Worm (Caenorhabditis elegans) whole organism, young adult: ENCODE data around the gene C07A9.13.

Experiments
- B0019.2 ChIP-seq: fragments of 200-800 bp; sonication (Bioruptor generic); conservative IDR thresholded peaks from 2 replicates; pipeline ENCODE4 v1.3.6; 2022; ENCODE audit warnings: missing genetic modification reagents, missing genetic modification characterization, missing compliant biosample characterization
- D2030.7 ChIP-seq: fragments of 200-800 bp; sonication (Bioruptor generic); IDR thresholded peaks from 2 replicates; pipeline ENCODE4 v1.3.6; 2022; ENCODE audit warnings: missing genetic modification reagents, missing genetic modification characterization, missing compliant biosample characterization
- F22D6.2 ChIP-seq: sonication (generic microtip); optimal IDR thresholded peaks from 2 replicates; lab custom pipeline; 2016; ENCODE audit warnings: mild to moderate bottlenecking, missing genetic modification characterization, missing compliant biosample characterization
- F33H1.4 ChIP-seq: fragments of 200-800 bp; sonication (Bioruptor generic); IDR thresholded peaks from 2 replicates; pipeline ENCODE4 v1.3.6; 2022; ENCODE audit warnings: missing genetic modification reagents, missing genetic modification characterization, missing compliant biosample characterization
- F49E8.2 ChIP-seq: sonication (generic microtip); optimal IDR thresholded peaks from 3 replicates; lab custom pipeline; 2017; ENCODE audit warnings: missing genetic modification characterization, mild to moderate bottlenecking, missing compliant biosample characterization, antibody characterized with exemption, moderate library complexity; ENCODE audit not compliant: insufficient read depth
- K11D2.4 ChIP-seq: fragments of 200-800 bp; sonication (Bioruptor generic); IDR thresholded peaks from 2 replicates; pipeline ENCODE4 v1.3.6; 2022; ENCODE audit warnings: missing genetic modification reagents, missing genetic modification characterization, missing compliant biosample characterization
- K12H6.12 ChIP-seq: fragments of 200-800 bp; sonication (Bioruptor generic); optimal IDR thresholded peaks from 2 replicates; lab custom pipeline; 2018; ENCODE audit warnings: mild to moderate bottlenecking, missing genetic modification characterization, missing compliant biosample characterization
- Y53G8AR.9 ChIP-seq: fragments of 200-800 bp; sonication (Bioruptor generic); conservative IDR thresholded peaks from 2 replicates; pipeline ENCODE4 v1.3.6; 2022; ENCODE audit warnings: missing genetic modification reagents, missing genetic modification characterization, missing compliant biosample characterization
- Y56A3A.18 ChIP-seq: fragments of 200-800 bp; sonication (Bioruptor generic); IDR thresholded peaks from 2 replicates; pipeline ENCODE4 v1.3.6; 2022; ENCODE audit warnings: missing genetic modification reagents, missing genetic modification characterization, missing compliant biosample characterization
- aptf-3 ChIP-seq: fragments of 200-800 bp; sonication (Bioruptor generic); IDR thresholded peaks from 2 replicates; pipeline ENCODE4 v1.3.6; 2022; ENCODE audit warnings: missing genetic modification characterization, missing compliant biosample characterization
- athp-1 ChIP-seq: sonication (generic microtip); optimal IDR thresholded peaks from 2 replicates; lab custom pipeline; 2017; ENCODE audit warnings: mild to moderate bottlenecking, missing genetic modification characterization, missing compliant biosample characterization
- attf-3 ChIP-seq: fragments of 200-800 bp; sonication (Bioruptor generic); conservative IDR thresholded peaks from 2 replicates; pipeline ENCODE4 v1.3.6; 2022; ENCODE audit warnings: missing genetic modification reagents, missing genetic modification characterization, missing compliant biosample characterization
- attf-5 ChIP-seq: fragments of 200-800 bp; sonication (Bioruptor generic); optimal IDR thresholded peaks from 2 replicates; lab custom pipeline; 2018; ENCODE audit warnings: mild to moderate bottlenecking, missing genetic modification characterization, missing compliant biosample characterization
- attf-6 ChIP-seq: fragments of 200-800 bp; sonication (Bioruptor generic); IDR thresholded peaks from 2 replicates; pipeline ENCODE4 v1.3.6; 2022; ENCODE audit warnings: missing genetic modification reagents, missing genetic modification characterization, missing compliant biosample characterization
- ccch-3 ChIP-seq: fragments of 200-800 bp; sonication (Bioruptor generic); optimal IDR thresholded peaks from 2 replicates; lab custom pipeline; 2018; ENCODE audit warnings: mild to moderate bottlenecking, missing genetic modification characterization, missing compliant biosample characterization
- cebp-1 ChIP-seq, 2 experiments: fragments of 200-800 bp in 1 of 2; sonication (Bioruptor generic) in 1 of 2; sonication (generic microtip) in 1 of 2; IDR thresholded peaks in 1 of 2; optimal IDR thresholded peaks in 1 of 2; 2 replicates each; pipeline versions ENCODE4 v1.3.6 to Lab custom; 2017 to 2022; ENCODE audit warnings: missing compliant biosample characterization in 2 of 2, missing genetic modification characterization in 2 of 2, mild to moderate bottlenecking in 1 of 2, missing genetic modification reagents in 1 of 2, moderate library complexity in 1 of 2
- ceh-27 ChIP-seq: fragments of 200-800 bp; sonication (Bioruptor generic); optimal IDR thresholded peaks from 2 replicates; lab custom pipeline; 2018; ENCODE audit warnings: mild to moderate bottlenecking, missing genetic modification characterization, moderate library complexity, missing compliant biosample characterization
- ceh-79 ChIP-seq: sonication (generic microtip); optimal IDR thresholded peaks from 2 replicates; lab custom pipeline; 2017; ENCODE audit warnings: mild to moderate bottlenecking, missing genetic modification characterization, missing compliant biosample characterization
- die-1 ChIP-seq: sonication (generic microtip); optimal IDR thresholded peaks from 2 replicates; lab custom pipeline; 2016; ENCODE audit warnings: missing genotype, mild to moderate bottlenecking, missing genetic modification characterization, missing compliant biosample characterization
- dox-1 ChIP-seq: fragments of 200-800 bp; sonication (Bioruptor generic); IDR thresholded peaks from 2 replicates; pipeline ENCODE4 v1.3.6; 2022; ENCODE audit warnings: missing genetic modification reagents, missing genetic modification characterization, missing compliant biosample characterization
- dpl-1 ChIP-seq: fragments of 150-350 bp; optimal IDR thresholded peaks from 2 replicates; lab custom pipeline; 2014; ENCODE audit warnings: missing biosample characterization, missing genetic modification reagents, missing genetic modification characterization
- egl-18 ChIP-seq: fragments of 200-800 bp; sonication (Bioruptor generic); IDR thresholded peaks from 2 replicates; pipeline ENCODE4 v1.3.6; 2022; ENCODE audit warnings: missing genetic modification reagents, missing genetic modification characterization, missing compliant biosample characterization
- ekl-4 ChIP-seq: fragments of 200-800 bp; sonication (Bioruptor generic); IDR thresholded peaks from 2 replicates; pipeline ENCODE4 v1.3.6; 2022; ENCODE audit warnings: missing genetic modification reagents, missing genetic modification characterization, missing compliant biosample characterization
- ets-4 ChIP-seq: fragments of 200-800 bp; sonication (Bioruptor generic); optimal IDR thresholded peaks from 2 replicates; lab custom pipeline; 2018; ENCODE audit warnings: mild to moderate bottlenecking, missing genetic modification characterization, missing compliant biosample characterization
- gei-17 ChIP-seq: fragments of 200-800 bp; sonication (Bioruptor generic); optimal IDR thresholded peaks from 2 replicates; lab custom pipeline; 2018; ENCODE audit warnings: mild to moderate bottlenecking, missing genetic modification characterization, missing compliant biosample characterization
- hlh-26 ChIP-seq: fragments of 200-800 bp; sonication (Bioruptor generic); conservative IDR thresholded peaks from 2 replicates; pipeline ENCODE4 v1.3.6; 2022; ENCODE audit warnings: missing genetic modification reagents, missing genetic modification characterization, missing compliant biosample characterization
- hmg-1.2 ChIP-seq: fragments of 200-800 bp; sonication (Bioruptor generic); IDR thresholded peaks from 2 replicates; pipeline ENCODE4 v1.3.6; 2022; ENCODE audit warnings: missing genetic modification reagents, missing genetic modification characterization, missing compliant biosample characterization
- lin-40 ChIP-seq: sonication (generic microtip); optimal IDR thresholded peaks from 2 replicates; lab custom pipeline; 2016; ENCODE audit warnings: missing genetic modification characterization, mild to moderate bottlenecking, missing compliant biosample characterization, missing genotype, missing genetic modification reagents
- madf-10 ChIP-seq: sonication (generic microtip); optimal IDR thresholded peaks from 2 replicates; lab custom pipeline; 2016; ENCODE audit warnings: mild to moderate bottlenecking, missing genetic modification characterization, missing compliant biosample characterization
- nfya-2 ChIP-seq: fragments of 200-800 bp; sonication (Bioruptor generic); IDR thresholded peaks from 2 replicates; pipeline ENCODE4 v1.3.6; 2022; ENCODE audit warnings: missing genetic modification reagents, missing genetic modification characterization, missing compliant biosample characterization
- nhr-179 ChIP-seq: sonication (generic microtip); optimal IDR thresholded peaks from 2 replicates; lab custom pipeline; 2016; ENCODE audit warnings: mild to moderate bottlenecking, missing genetic modification characterization, missing compliant biosample characterization
- nhr-27 ChIP-seq: fragments of 200-800 bp; sonication (Bioruptor generic); optimal IDR thresholded peaks from 2 replicates; lab custom pipeline; 2018; ENCODE audit warnings: mild to moderate bottlenecking, missing genetic modification characterization, moderate library complexity, missing compliant biosample characterization
- nhr-80 ChIP-seq: sonication (generic microtip); optimal IDR thresholded peaks from 2 replicates; lab custom pipeline; 2016; ENCODE audit warnings: missing genetic modification characterization, missing compliant biosample characterization
- nhr-90 ChIP-seq: sonication (generic microtip); optimal IDR thresholded peaks from 2 replicates; lab custom pipeline; 2016; ENCODE audit warnings: missing genotype, mild to moderate bottlenecking, missing genetic modification characterization, missing compliant biosample characterization
- rcor-1 ChIP-seq: fragments of 200-800 bp; sonication (Bioruptor generic); IDR thresholded peaks from 2 replicates; pipeline ENCODE4 v1.3.6; 2022; ENCODE audit warnings: missing genetic modification reagents, missing genetic modification characterization, missing compliant biosample characterization
- rec-8 ChIP-seq, 2 experiments: sonication (generic microtip); optimal IDR thresholded peaks; 2 replicates each; lab custom pipeline; 2016; ENCODE audit warnings: mild to moderate bottlenecking in 2 of 2, missing genetic modification characterization in 2 of 2, missing genetic modification reagents in 2 of 2, missing genotype in 2 of 2, missing biosample characterization in 1 of 2, missing compliant biosample characterization in 1 of 2, moderate library complexity in 1 of 2
- sea-2 ChIP-seq: fragments of 200-800 bp; sonication (Bioruptor generic); IDR thresholded peaks from 2 replicates; pipeline ENCODE4 v1.3.6; 2022; ENCODE audit warnings: missing genetic modification characterization, missing compliant biosample characterization
- snpc-1.1 ChIP-seq: sonication (generic microtip); optimal IDR thresholded peaks from 2 replicates; lab custom pipeline; 2017; ENCODE audit warnings: missing genetic modification characterization, mild to moderate bottlenecking, missing compliant biosample characterization, antibody characterized with exemption, moderate library complexity, missing genotype, missing genetic modification reagents; ENCODE audit not compliant: insufficient read depth
- snpc-3.4 ChIP-seq: sonication (generic microtip); optimal IDR thresholded peaks from 2 replicates; lab custom pipeline; 2017; ENCODE audit warnings: missing genetic modification characterization, mild to moderate bottlenecking, missing compliant biosample characterization, antibody characterized with exemption, moderate library complexity, missing genotype, missing genetic modification reagents
- snpc-4 ChIP-seq, 5 experiments: fragments of 150-350 bp in 1 of 5; sonication (generic microtip) in 4 of 5; optimal IDR thresholded peaks; 2 replicates each; lab custom pipeline; 2014 to 2018; ENCODE audit warnings: missing genetic modification characterization in 5 of 5, missing biosample characterization in 3 of 5, antibody characterized with exemption in 2 of 5, mild to moderate bottlenecking in 2 of 5, missing compliant biosample characterization in 2 of 5, missing genotype in 2 of 5, moderate library complexity in 2 of 5, missing genetic modification reagents in 1 of 5
- somi-1 ChIP-seq: fragments of 200-800 bp; sonication (Bioruptor generic); optimal IDR thresholded peaks from 2 replicates; lab custom pipeline; 2018; ENCODE audit warnings: mild to moderate bottlenecking, missing genetic modification characterization, missing compliant biosample characterization
- tbp1 ChIP-seq: fragments of 200-800 bp; sonication (Bioruptor generic); optimal IDR thresholded peaks from 2 replicates; lab custom pipeline; 2018; ENCODE audit warnings: mild to moderate bottlenecking, missing genetic modification characterization, missing compliant biosample characterization
- tlf-1 ChIP-seq: fragments of 200-800 bp; sonication (Bioruptor generic); optimal IDR thresholded peaks from 2 replicates; lab custom pipeline; 2018; ENCODE audit warnings: mild to moderate bottlenecking, missing genetic modification characterization, missing compliant biosample characterization
- zim-3 ChIP-seq: sonication (generic microtip); optimal IDR thresholded peaks from 2 replicates; lab custom pipeline; 2017; ENCODE audit warnings: mild to moderate bottlenecking, missing genetic modification characterization, moderate library complexity, missing compliant biosample characterization
- ztf-18 ChIP-seq: sonication (generic microtip); optimal IDR thresholded peaks from 2 replicates; lab custom pipeline; 2016; ENCODE audit warnings: missing genotype, mild to moderate bottlenecking, missing genetic modification characterization, missing compliant biosample characterization
- ztf-26 ChIP-seq: sonication (generic microtip); optimal IDR thresholded peaks from 2 replicates; lab custom pipeline; 2017; ENCODE audit warnings: missing genetic modification characterization, missing compliant biosample characterization
- ztf-6 ChIP-seq: fragments of 200-800 bp; sonication (Bioruptor generic); IDR thresholded peaks from 2 replicates; pipeline ENCODE4 v1.3.6; 2022; ENCODE audit warnings: missing genetic modification reagents, missing genetic modification characterization, missing compliant biosample characterization

The C07A9.13 gene

ce11 chrIII:9697323-9697722, 16.2 kb upstream of the C07A9.13 start (continued):
- TF ChIP-seq egl-18 (GFP tag; lab: Robert Waterston, UW): no peak
- TF ChIP-seq attf-6 (GFP tag; lab: Robert Waterston, UW): no peak
- no peak for TF ChIP-seq somi-1 (GFP tag; lab: Kevin White, UChicago)
- no peak for TF ChIP-seq ztf-6 (GFP tag; lab: Robert Waterston, UW)
- no peak for TF ChIP-seq ztf-18 (tag; lab: Kevin White, UChicago)
- no peak for TF ChIP-seq B0019.2 (GFP tag; lab: Robert Waterston, UW)
- TF ChIP-seq ccch-3 (GFP tag; lab: Kevin White, UChicago): no peak
- no peak for TF ChIP-seq die-1
- peak; percentile 26 for TF ChIP-seq lin-40 (tag; lab: Kevin White, UChicago)
- no peak for TF ChIP-seq attf-3
- TF ChIP-seq F33H1.4 (GFP tag; lab: Robert Waterston, UW): no peak
- TF ChIP-seq dox-1 (GFP tag; lab: Robert Waterston, UW): peak; percentile 78
- no peak for TF ChIP-seq cebp-1 (GFP tag; IDR thresholded peaks at IDR 0.05; lab: Robert Waterston, UW)
- peak; percentile 58 for TF ChIP-seq cebp-1 (tag; optimal IDR thresholded peaks at IDR 0.05; lab: Kevin White, UChicago)
- 0 out of 2 replicates have a peak, but pooled peaks have one; percentile 10 for TF ChIP-seq K11D2.4 (GFP tag; lab: Robert Waterston, UW)
- no peak for TF ChIP-seq snpc-3.4 (tag; lab: Kevin White, UChicago)
- no peak for TF ChIP-seq F22D6.2 (tag; lab: Kevin White, UChicago)
- no peak for TF ChIP-seq Y56A3A.18 (GFP tag; lab: Robert Waterston, UW)
- no peak for TF ChIP-seq madf-10 (tag; lab: Kevin White, UChicago)
- no peak for TF ChIP-seq tbp1
- peak; percentile 12 for TF ChIP-seq K12H6.12 (tag; lab: Kevin White, UChicago)
- no peak for TF ChIP-seq nhr-179 (tag; lab: Kevin White, UChicago)
- peak; percentile 38 for TF ChIP-seq attf-5 (GFP tag; lab: Kevin White, UChicago)
- TF ChIP-seq nhr-80 (tag; lab: Kevin White, UChicago): peak; percentile 97
- TF ChIP-seq gei-17: no peak
- 0 out of 2 replicates have a peak, but pooled peaks have one; percentile 16 for TF ChIP-seq ekl-4 (GFP tag; lab: Robert Waterston, UW)
- 0 out of 2 replicates have a peak, but pooled peaks have one; percentile 35 for TF ChIP-seq Y53G8AR.9 (GFP tag; lab: Robert Waterston, UW)
- TF ChIP-seq F49E8.2 (tag; lab: Kevin White, UChicago): no peak
- TF ChIP-seq D2030.7: no peak
- TF ChIP-seq tlf-1: no peak
- peak; percentile 4 for TF ChIP-seq ets-4
- no peak for TF ChIP-seq ceh-79
- no peak for TF ChIP-seq nhr-90
- no peak for TF ChIP-seq hlh-26
- no peak for TF ChIP-seq zim-3 (tag; lab: Kevin White, UChicago)
- no peak for TF ChIP-seq ztf-26 (tag; lab: Kevin White, UChicago)
- TF ChIP-seq dpl-1 (GFP tag; lab: Kevin White, UChicago): no peak
- no peak for TF ChIP-seq snpc-4 (GFP tag; optimal IDR thresholded peaks at IDR 0.05; lab: Kevin White, UChicago)
- peak in 2 of 4 experiments; percentile 28 to 56 for TF ChIP-seq snpc-4 (tag; optimal IDR thresholded peaks at IDR 0.05; lab: Kevin White, UChicago)
- no peak for TF ChIP-seq rcor-1
- no peak for TF ChIP-seq rec-8 (tag; optimal IDR thresholded peaks at IDR 0.05; lab: Kevin White, UChicago)
- TF ChIP-seq sea-2: no peak
- TF ChIP-seq snpc-1.1 (tag; lab: Kevin White, UChicago): no peak
- TF ChIP-seq nfya-2 (GFP tag; lab: Robert Waterston, UW): no peak
- no peak for TF ChIP-seq athp-1 (tag; lab: Kevin White, UChicago)
- peak; percentile 56; the same call in 1 of the 2 replicates for TF ChIP-seq hmg-1.2 (GFP tag; lab: Robert Waterston, UW)
- no peak for TF ChIP-seq aptf-3 (GFP tag; lab: Robert Waterston, UW)
- TF ChIP-seq ceh-27 (GFP tag; lab: Kevin White, UChicago): peak; percentile 5
- no peak for TF ChIP-seq nhr-27
- TF ChIP-seq, all 124 proteins: peak for 15
